Worm (Caenorhabditis elegans) whole organism, L4 larva: Measurements from ENCODE around the gene F35G2.5.

ENCODE experiments used
- F10B5.3 ChIP-seq: sonication (generic microtip); optimal IDR thresholded peaks from 2 replicates; lab custom pipeline; 2016; ENCODE audit warnings: mild to moderate bottlenecking, missing genetic modification characterization, missing compliant biosample characterization
- F44E2.7 ChIP-seq: fragments of 200-800 bp; sonication (Bioruptor generic); IDR thresholded peaks from 2 replicates; pipeline ENCODE4 v2.1.2; 2022; ENCODE audit warnings: missing genetic modification characterization, missing compliant biosample characterization
- T20F7.1 ChIP-seq: fragments of 200-800 bp; sonication (Bioruptor generic); optimal IDR thresholded peaks from 2 replicates; lab custom pipeline; 2018; ENCODE audit warnings: mild to moderate bottlenecking, missing genetic modification characterization, missing compliant biosample characterization
- Y105C5A.15 ChIP-seq: fragments of 200-800 bp; sonication (Bioruptor generic); IDR thresholded peaks from 2 replicates; pipeline ENCODE4 v1.3.6; 2022; ENCODE audit warnings: missing genetic modification characterization, missing compliant biosample characterization
- Y5F2A.4 ChIP-seq: fragments of 200-800 bp; sonication (Bioruptor generic); optimal IDR thresholded peaks from 2 replicates; lab custom pipeline; 2018; ENCODE audit warnings: mild to moderate bottlenecking, missing genetic modification characterization, missing compliant biosample characterization
- ZK337.2 ChIP-seq: fragments of 200-800 bp; sonication (Bioruptor generic); IDR thresholded peaks from 2 replicates; pipeline ENCODE4 v1.3.6; 2022; ENCODE audit warnings: missing genetic modification reagents, missing genetic modification characterization, missing compliant biosample characterization
- aha-1 ChIP-seq: fragments of 150-350 bp; peaks from one replicate; lab custom pipeline; 2014; ENCODE audit warnings: missing biosample characterization, missing genetic modification characterization
- aly-2 ChIP-seq: sonication (generic microtip); optimal IDR thresholded peaks from 2 replicates; lab custom pipeline; 2018; ENCODE audit warnings: missing biosample characterization, missing genetic modification characterization
- ama-1 ChIP-seq: fragments of 150-350 bp; optimal IDR thresholded peaks from 2 replicates; lab custom pipeline; 2014; ENCODE audit warnings: inconsistent platforms, mixed read lengths
- arid-1 ChIP-seq: fragments of 200-800 bp; sonication (Bioruptor generic); conservative IDR thresholded peaks from 2 replicates; pipeline ENCODE4 v1.3.6; 2022; ENCODE audit warnings: missing genetic modification reagents, missing genetic modification characterization, missing compliant biosample characterization
- ceh-62 ChIP-seq: sonication (generic microtip); optimal IDR thresholded peaks from 2 replicates; lab custom pipeline; 2017; ENCODE audit warnings: missing biosample characterization, missing genetic modification characterization
- ctbp-1 ChIP-seq: fragments of 200-800 bp; sonication (Bioruptor generic); IDR thresholded peaks from 2 replicates; pipeline ENCODE4 v1.3.6; 2022; ENCODE audit warnings: missing genetic modification reagents, missing genetic modification characterization, missing compliant biosample characterization
- daf-12 ChIP-seq: fragments of 150-350 bp; optimal IDR thresholded peaks from 2 replicates; lab custom pipeline; 2014; ENCODE audit warnings: missing biosample characterization, missing genetic modification reagents, missing genetic modification characterization
- daf-16 ChIP-seq, 3 experiments: sonication (generic microtip); optimal IDR thresholded peaks; 2 replicates each; lab custom pipeline; 2016 to 2017; ENCODE audit warnings: missing genetic modification characterization in 3 of 3, missing genetic modification reagents in 3 of 3, mild to moderate bottlenecking in 2 of 3, missing compliant biosample characterization in 2 of 3, missing biosample characterization in 1 of 3, moderate library complexity in 1 of 3
- daf-19 ChIP-seq: fragments of 200-800 bp; sonication (Bioruptor generic); conservative IDR thresholded peaks from 2 replicates; pipeline ENCODE4 v1.3.6; 2022; ENCODE audit warnings: missing genetic modification characterization, missing compliant biosample characterization
- daf-8 ChIP-seq: fragments of 200-800 bp; sonication (Bioruptor generic); IDR thresholded peaks from 2 replicates; pipeline ENCODE4 v1.3.6; 2022; ENCODE audit warnings: missing genetic modification characterization, missing compliant biosample characterization
- dmd-6 ChIP-seq: fragments of 200-800 bp; sonication (Bioruptor generic); IDR thresholded peaks from 2 replicates; pipeline ENCODE4 v1.3.6; 2022; ENCODE audit warnings: missing genetic modification reagents, missing genetic modification characterization, missing compliant biosample characterization
- dmd-8 ChIP-seq: fragments of 200-800 bp; sonication (Bioruptor generic); IDR thresholded peaks from 2 replicates; pipeline ENCODE4 v1.3.6; 2022; ENCODE audit warnings: missing genetic modification characterization, missing compliant biosample characterization
- duxl-1 ChIP-seq: sonication (generic microtip); optimal IDR thresholded peaks from 2 replicates; lab custom pipeline; 2016; ENCODE audit warnings: mild to moderate bottlenecking, missing genetic modification characterization, moderate library complexity, missing compliant biosample characterization; ENCODE audit not compliant: poor library complexity
- dve-1 ChIP-seq: sonication (generic microtip); optimal IDR thresholded peaks from 2 replicates; lab custom pipeline; 2017; ENCODE audit warnings: antibody characterized with exemption, mild to moderate bottlenecking, missing genetic modification characterization, missing compliant biosample characterization; ENCODE audit not compliant: insufficient read depth
- egl-27 ChIP-seq: sonication (generic microtip); optimal IDR thresholded peaks from 3 replicates; lab custom pipeline; 2017; ENCODE audit warnings: missing biosample characterization, missing genetic modification reagents, missing genetic modification characterization
- fkh-10 ChIP-seq: fragments of 150-350 bp; optimal IDR thresholded peaks from 2 replicates; lab custom pipeline; 2014; ENCODE audit warnings: missing biosample characterization, missing genetic modification reagents, missing genetic modification characterization
- gei-8 ChIP-seq: fragments of 200-800 bp; sonication (Bioruptor generic); optimal IDR thresholded peaks from 2 replicates; lab custom pipeline; 2018; ENCODE audit warnings: mild to moderate bottlenecking, missing genetic modification characterization, missing compliant biosample characterization
- hif-1 ChIP-seq, 2 experiments: sonication (generic microtip); optimal IDR thresholded peaks; 2 replicates each; lab custom pipeline; 2016 to 2017; ENCODE audit warnings: missing compliant biosample characterization in 2 of 2, missing genetic modification characterization in 2 of 2, missing genetic modification reagents in 2 of 2, missing genotype in 2 of 2, mild to moderate bottlenecking in 1 of 2
- hlh-30 ChIP-seq: sonication (generic microtip); optimal IDR thresholded peaks from 2 replicates; lab custom pipeline; 2017; ENCODE audit warnings: antibody characterized with exemption, mild to moderate bottlenecking, missing genetic modification characterization, missing compliant biosample characterization; ENCODE audit not compliant: insufficient read depth
- hmg-1.1 ChIP-seq: fragments of 200-800 bp; sonication (Bioruptor generic); IDR thresholded peaks from 2 replicates; pipeline ENCODE4 v1.3.6; 2022; ENCODE audit warnings: missing genetic modification reagents, missing genetic modification characterization, missing compliant biosample characterization
- lim-7 ChIP-seq: fragments of 200-800 bp; sonication (Bioruptor generic); IDR thresholded peaks from 2 replicates; pipeline ENCODE4 v1.3.6; 2022; ENCODE audit warnings: missing genetic modification characterization, missing compliant biosample characterization
- lin-1 ChIP-seq: fragments of 200-800 bp; sonication (Bioruptor generic); IDR thresholded peaks from 2 replicates; pipeline ENCODE4 v1.3.6; 2022; ENCODE audit warnings: missing genetic modification reagents, missing genetic modification characterization, missing compliant biosample characterization
- lin-39 ChIP-seq: fragments of 150-350 bp; optimal IDR thresholded peaks from 2 replicates; lab custom pipeline; 2014; ENCODE audit warnings: missing biosample characterization, missing genetic modification reagents, missing genetic modification characterization
- lir-3 ChIP-seq: sonication (generic microtip); optimal IDR thresholded peaks from 2 replicates; lab custom pipeline; 2016; ENCODE audit warnings: mild to moderate bottlenecking, missing genetic modification characterization, missing compliant biosample characterization
- mdl-1 ChIP-seq, 2 experiments: fragments of 150-350 bp in 1 of 2; sonication (generic microtip) in 1 of 2; optimal IDR thresholded peaks; 2 replicates each; lab custom pipeline; 2014 to 2017; ENCODE audit warnings: missing biosample characterization in 2 of 2, missing genetic modification characterization in 2 of 2
- mep-1 ChIP-seq: fragments of 150-350 bp; sonication (generic microtip); optimal IDR thresholded peaks from 3 replicates; lab custom pipeline; 2014; ENCODE audit warnings: missing biosample characterization, missing genetic modification characterization
- mes-2 ChIP-seq: sonication (generic microtip); optimal IDR thresholded peaks from 2 replicates; lab custom pipeline; 2016; ENCODE audit warnings: missing genotype, mild to moderate bottlenecking, missing genetic modification characterization, missing compliant biosample characterization; ENCODE audit not compliant: poor library complexity, severe bottlenecking
- nhr-25 ChIP-seq: sonication (generic microtip); optimal IDR thresholded peaks from 2 replicates; lab custom pipeline; 2017; ENCODE audit warnings: missing genetic modification characterization, mild to moderate bottlenecking, missing compliant biosample characterization, antibody characterized with exemption, moderate library complexity, borderline replicate concordance; ENCODE audit not compliant: insufficient read depth
- nhr-28 ChIP-seq: fragments of 150-350 bp; optimal IDR thresholded peaks from 2 replicates; lab custom pipeline; 2014; ENCODE audit warnings: missing biosample characterization, missing genetic modification characterization
- nhr-41 ChIP-seq: fragments of 200-800 bp; sonication (Bioruptor generic); IDR thresholded peaks from 2 replicates; pipeline ENCODE4 v1.3.6; 2022; ENCODE audit warnings: missing genetic modification reagents, missing genetic modification characterization, missing compliant biosample characterization
- nhr-42 ChIP-seq: fragments of 200-800 bp; sonication (Bioruptor generic); IDR thresholded peaks from 2 replicates; pipeline ENCODE4 v1.3.6; 2022; ENCODE audit warnings: missing genetic modification characterization, missing compliant biosample characterization
- nhr-48 ChIP-seq: sonication (generic microtip); optimal IDR thresholded peaks from 2 replicates; lab custom pipeline; 2016; ENCODE audit warnings: mild to moderate bottlenecking, missing genetic modification characterization, missing compliant biosample characterization
- nhr-77 ChIP-seq: fragments of 150-350 bp; optimal IDR thresholded peaks from 2 replicates; lab custom pipeline; 2014; ENCODE audit warnings: missing biosample characterization, missing genetic modification characterization
- pqm-1 ChIP-seq: sonication (generic microtip); optimal IDR thresholded peaks from 2 replicates; lab custom pipeline; 2017; ENCODE audit warnings: missing biosample characterization, missing genetic modification characterization
- set-16 ChIP-seq: fragments of 200-800 bp; sonication (Bioruptor generic); IDR thresholded peaks from 2 replicates; pipeline ENCODE4 v1.3.6; 2022; ENCODE audit warnings: missing genetic modification reagents, missing genetic modification characterization, missing compliant biosample characterization
- snpc-1.2 ChIP-seq: fragments of 200-800 bp; sonication (Bioruptor generic); IDR thresholded peaks from 2 replicates; pipeline ENCODE4 v1.3.6; 2022; ENCODE audit warnings: missing genetic modification reagents, missing genetic modification characterization, missing compliant biosample characterization
- spr-3 ChIP-seq: fragments of 200-800 bp; sonication (Bioruptor generic); optimal IDR thresholded peaks from 2 replicates; lab custom pipeline; 2018; ENCODE audit warnings: mild to moderate bottlenecking, missing genetic modification characterization, missing compliant biosample characterization
- unc-130 ChIP-seq: sonication (generic microtip); optimal IDR thresholded peaks from 2 replicates; lab custom pipeline; 2016; ENCODE audit warnings: missing genetic modification reagents, missing genetic modification characterization, missing compliant biosample characterization
- unc-39 ChIP-seq: sonication (generic microtip); optimal IDR thresholded peaks from 2 replicates; lab custom pipeline; 2017; ENCODE audit warnings: missing biosample characterization, missing genetic modification characterization
- unc-62 ChIP-seq, 3 experiments: fragments of 150-350 bp in 1 of 3; sonication (generic microtip); optimal IDR thresholded peaks in 2 of 3; peaks in 1 of 3; 1 replicate in 1 of 3; 2 replicates in 2 of 3; lab custom pipeline; 2014 to 2017; ENCODE audit warnings: missing biosample characterization in 3 of 3, missing genetic modification characterization in 3 of 3, missing genetic modification reagents in 3 of 3, missing genotype in 1 of 3
- zag-1 ChIP-seq: fragments of 150-350 bp; optimal IDR thresholded peaks from 2 replicates; lab custom pipeline; 2014; ENCODE audit warnings: missing biosample characterization, missing genetic modification characterization
- ztf-11 ChIP-seq: fragments of 150-350 bp; optimal IDR thresholded peaks from 2 replicates; lab custom pipeline; 2014; ENCODE audit warnings: missing biosample characterization, missing genetic modification characterization

F35G2.5 gene

ce11 chrIV:12196608-12197007 is 22.8 kb upstream of the F35G2.5 start (continued):
- TF ChIP-seq unc-39: no peak
- TF ChIP-seq hif-1 (tag; optimal IDR thresholded peaks at IDR 0.05; lab: Kevin White, UChicago): peak in 1 of 2 experiments; percentile 47

- TF ChIP-seq aha-1 (tag; lab: Kevin White, UChicago) (no peak), dve-1 (tag; lab: Kevin White, UChicago) (peak; percentile 66), daf-8 (GFP tag; lab: Robert Waterston, UW) (no peak), Y5F2A.4 (GFP tag; lab: Kevin White, UChicago) (no peak), lin-1 (GFP tag; lab: Robert Waterston, UW) (0 out of 2 replicates have a peak, but pooled peaks have one; percentile 32), F10B5.3 (tag; lab: Kevin White, UChicago) (no peak), lin-39 (no peak), ceh-62 (tag; lab: Kevin White, UChicago) (no peak), duxl-1 (tag; lab: Kevin White, UChicago) (no peak), spr-3 (GFP tag; lab: Kevin White, UChicago) (no peak), pqm-1 (peak; percentile 68), snpc-1.2 (GFP tag; lab: Robert Waterston, UW) (no peak), nhr-42 (no peak), aly-2 (tag; lab: Kevin White, UChicago) (no peak), zag-1 (tag; lab: Kevin White, UChicago) (no peak), dmd-8 (no peak), lir-3 (no peak), T20F7.1 (GFP tag; lab: Kevin White, UChicago) (peak; percentile 26), ctbp-1 (no peak), daf-12 (tag; lab: Kevin White, UChicago) (no peak), gei-8 (GFP tag; lab: Kevin White, UChicago) (no peak), daf-19 (GFP tag; lab: Robert Waterston, UW) (no peak), unc-62 (GFP tag; optimal IDR thresholded peaks at IDR 0.05 in 1 of 2; lab: Kevin White, UChicago) (peak; percentile 1 to 45), unc-62 (tag; optimal IDR thresholded peaks at IDR 0.05; lab: Kevin White, UChicago) (no peak), hmg-1.1 (GFP tag; lab: Robert Waterston, UW) (no peak), nhr-28 (tag; lab: Kevin White, UChicago) (peak; percentile 57), nhr-48 (tag; lab: Kevin White, UChicago) (peak; percentile 2), hif-1 (tag; optimal IDR thresholded peaks at IDR 0.05; lab: Kevin White, UChicago) (peak in 1 of 2 experiments; percentile 13), hlh-30 (tag; lab: Kevin White, UChicago) (peak; percentile 25), egl-27 (no peak), unc-130 (GFP tag; lab: Kevin White, UChicago) (no peak), ZK337.2 (GFP tag; lab: Robert Waterston, UW) (no peak), arid-1 (GFP tag; lab: Robert Waterston, UW) (no peak), fkh-10 (GFP tag; lab: Kevin White, UChicago) (no peak), mep-1 (tag; lab: Kevin White, UChicago) (peak; percentile 19), ztf-11 (tag; lab: Kevin White, UChicago) (no peak), nhr-25 (tag; lab: Kevin White, UChicago) (no peak), nhr-41 (GFP tag; lab: Robert Waterston, UW) (no peak), nhr-77 (tag; lab: Kevin White, UChicago) (peak; percentile 25), ama-1 (no peak), set-16 (GFP tag; lab: Robert Waterston, UW) (no peak), Y105C5A.15 (GFP tag; lab: Robert Waterston, UW) (no peak), mdl-1 (tag; optimal IDR thresholded peaks at IDR 0.05; lab: Kevin White, UChicago) (peak in 1 of 2 experiments; percentile 28), mes-2 (peak; percentile 18), daf-16 (GFP tag; optimal IDR thresholded peaks at IDR 0.05; lab: Kevin White, UChicago) (peak in 1 of 2 experiments; percentile 33), daf-16 (tag; optimal IDR thresholded peaks at IDR 0.05; lab: Kevin White, UChicago) (peak; percentile 78), lim-7 (GFP tag; lab: Robert Waterston, UW) (no peak), dmd-6 (GFP tag; lab: Robert Waterston, UW) (peak; percentile 75), F44E2.7 (GFP tag; lab: Robert Waterston, UW) (no peak)
These were observed 21.7 kb upstream of the F35G2.5 start for ce11 chrIV:12197679-12198078.
